Worm (Caenorhabditis elegans) whole organism, L2 larva: ENCODE data around the gene pqn-25.

Experiments used
- R02D3.7 ChIP-seq: fragments of 150-350 bp; optimal IDR thresholded peaks from 2 replicates; lab custom pipeline; 2014; ENCODE audit warnings: missing biosample characterization, missing genetic modification characterization
- Y55F3AM.14 ChIP-seq: fragments of 200-800 bp; sonication (Bioruptor generic); optimal IDR thresholded peaks from 2 replicates; lab custom pipeline; 2018; ENCODE audit warnings: mild to moderate bottlenecking, missing genetic modification characterization, missing compliant biosample characterization
- ZK546.5 ChIP-seq: sonication (generic microtip); optimal IDR thresholded peaks from 2 replicates; lab custom pipeline; 2017; ENCODE audit warnings: missing biosample characterization, missing genetic modification characterization
- alr-1 ChIP-seq: fragments of 150-350 bp; optimal IDR thresholded peaks from 2 replicates; lab custom pipeline; 2014; ENCODE audit warnings: missing biosample characterization, missing genetic modification characterization
- aly-2 ChIP-seq: fragments of 150-350 bp; optimal IDR thresholded peaks from 2 replicates; lab custom pipeline; 2014; ENCODE audit warnings: missing biosample characterization, missing genetic modification characterization
- blmp-1 ChIP-seq: sonication (generic microtip); optimal IDR thresholded peaks from 2 replicates; lab custom pipeline; 2017; ENCODE audit warnings: missing genetic modification characterization, mild to moderate bottlenecking, missing compliant biosample characterization, antibody characterized with exemption, moderate library complexity; ENCODE audit not compliant: insufficient read depth
- ceh-82 ChIP-seq: fragments of 150-350 bp; optimal IDR thresholded peaks from 2 replicates; lab custom pipeline; 2014; ENCODE audit warnings: missing biosample characterization, missing genetic modification characterization
- crh-2 ChIP-seq: sonication (generic microtip); optimal IDR thresholded peaks from 2 replicates; lab custom pipeline; 2017; ENCODE audit warnings: missing biosample characterization, missing genetic modification characterization
- egl-27 ChIP-seq: sonication (generic microtip); optimal IDR thresholded peaks from 3 replicates; lab custom pipeline; 2017; ENCODE audit warnings: missing biosample characterization, missing genetic modification reagents, missing genetic modification characterization
- elt-1 ChIP-seq: fragments of 150-350 bp; optimal IDR thresholded peaks from 2 replicates; lab custom pipeline; 2014; ENCODE audit warnings: missing biosample characterization, missing genetic modification characterization
- elt-3 ChIP-seq: sonication (generic microtip); optimal IDR thresholded peaks from 2 replicates; lab custom pipeline; 2017; ENCODE audit warnings: missing biosample characterization, missing genetic modification characterization
- fos-1 ChIP-seq: fragments of 150-350 bp; optimal IDR thresholded peaks from 2 replicates; lab custom pipeline; 2014; ENCODE audit warnings: missing biosample characterization, missing genetic modification characterization
- gmeb-1 ChIP-seq: fragments of 150-350 bp; optimal IDR thresholded peaks from 2 replicates; lab custom pipeline; 2014; ENCODE audit warnings: missing biosample characterization, missing genetic modification characterization
- lin-39 ChIP-seq: fragments of 150-350 bp; optimal IDR thresholded peaks from 2 replicates; lab custom pipeline; 2014; ENCODE audit warnings: missing biosample characterization, missing genetic modification reagents, missing genetic modification characterization
- lsy-2 ChIP-seq, 2 experiments: fragments of 150-350 bp in 1 of 2; sonication (generic microtip) in 1 of 2; optimal IDR thresholded peaks; 2 replicates each; lab custom pipeline; 2014 to 2017; ENCODE audit warnings: missing biosample characterization in 2 of 2, missing genetic modification characterization in 2 of 2
- mab-5 ChIP-seq: fragments of 150-350 bp; optimal IDR thresholded peaks from 2 replicates; lab custom pipeline; 2014; ENCODE audit warnings: missing biosample characterization, missing genetic modification characterization
- mdl-1 ChIP-seq, 2 experiments: fragments of 150-350 bp in 1 of 2; sonication (generic microtip) in 1 of 2; optimal IDR thresholded peaks; 2 replicates each; lab custom pipeline; 2017; ENCODE audit warnings: missing biosample characterization in 2 of 2, missing genetic modification characterization in 2 of 2
- nhr-12 ChIP-seq: fragments of 150-350 bp; optimal IDR thresholded peaks from 2 replicates; lab custom pipeline; 2014; ENCODE audit warnings: missing biosample characterization, missing genetic modification characterization
- nhr-129 ChIP-seq: fragments of 150-350 bp; optimal IDR thresholded peaks from 2 replicates; lab custom pipeline; 2014; ENCODE audit warnings: missing biosample characterization, missing genetic modification characterization
- nhr-21 ChIP-seq: fragments of 150-350 bp; optimal IDR thresholded peaks from 2 replicates; lab custom pipeline; 2014; ENCODE audit warnings: missing biosample characterization, missing genetic modification characterization
- nhr-237 ChIP-seq: fragments of 150-350 bp; optimal IDR thresholded peaks from 2 replicates; lab custom pipeline; 2014; ENCODE audit warnings: missing biosample characterization, missing genetic modification characterization
- nhr-25 ChIP-seq: fragments of 150-350 bp; sonication (generic microtip); optimal IDR thresholded peaks from 3 replicates; lab custom pipeline; 2014; ENCODE audit warnings: missing biosample characterization, missing genetic modification characterization
- nhr-77 ChIP-seq: fragments of 150-350 bp; optimal IDR thresholded peaks from 2 replicates; lab custom pipeline; 2014; ENCODE audit warnings: missing biosample characterization, missing genetic modification characterization
- peb-1 ChIP-seq: fragments of 150-350 bp; optimal IDR thresholded peaks from 2 replicates; lab custom pipeline; 2014; ENCODE audit warnings: missing biosample characterization, missing genetic modification characterization
- sem-4 ChIP-seq: fragments of 150-350 bp; optimal IDR thresholded peaks from 2 replicates; lab custom pipeline; 2014; ENCODE audit warnings: missing biosample characterization, missing genetic modification reagents, missing genetic modification characterization
- sma-3 ChIP-seq: sonication (generic microtip); optimal IDR thresholded peaks from 2 replicates; lab custom pipeline; 2016; ENCODE audit warnings: missing genetic modification reagents, missing genetic modification characterization, missing compliant biosample characterization
- sma-9 ChIP-seq, 2 experiments: fragments of 150-350 bp in 1 of 2; sonication (generic microtip) in 1 of 2; optimal IDR thresholded peaks; 2 replicates each; lab custom pipeline; 2014 to 2016; ENCODE audit warnings: missing genetic modification characterization in 2 of 2, mild to moderate bottlenecking in 1 of 2, missing biosample characterization in 1 of 2, missing compliant biosample characterization in 1 of 2, missing genetic modification reagents in 1 of 2, moderate library complexity in 1 of 2
- snpc-4 ChIP-seq: fragments of 150-350 bp; optimal IDR thresholded peaks from 2 replicates; lab custom pipeline; 2014; ENCODE audit warnings: missing biosample characterization, missing genetic modification characterization
- unc-39 ChIP-seq: fragments of 150-350 bp; optimal IDR thresholded peaks from 2 replicates; lab custom pipeline; 2014; ENCODE audit warnings: missing biosample characterization, missing genetic modification characterization
- unc-62 ChIP-seq: fragments of 150-350 bp; optimal IDR thresholded peaks from 2 replicates; lab custom pipeline; 2014; ENCODE audit warnings: missing biosample characterization, missing genetic modification reagents, missing genetic modification characterization
- zag-1 ChIP-seq: fragments of 150-350 bp; optimal IDR thresholded peaks from 2 replicates; lab custom pipeline; 2014; ENCODE audit warnings: missing biosample characterization, missing genetic modification characterization
- ztf-11 ChIP-seq: sonication (generic microtip); optimal IDR thresholded peaks from 2 replicates; lab custom pipeline; 2017; ENCODE audit warnings: missing biosample characterization, missing genetic modification characterization
- ztf-4 ChIP-seq: fragments of 150-350 bp; optimal IDR thresholded peaks from 2 replicates; lab custom pipeline; 2014; ENCODE audit warnings: missing biosample characterization, missing genetic modification characterization

The pqn-25 gene

ce11 chrIII:5479493-5480167, 32.8 kb downstream of the pqn-25 start:
- TF ChIP-seq nhr-77 (tag; lab: Kevin White, UChicago) (no peak), egl-27 (tag; lab: Kevin White, UChicago) (no peak), zag-1 (tag; lab: Kevin White, UChicago) (no peak), crh-2 (no peak), unc-39 (tag; lab: Kevin White, UChicago) (no peak), unc-62 (GFP tag; lab: Kevin White, UChicago) (no peak), sma-9 (GFP tag; optimal IDR thresholded peaks at IDR 0.05; lab: Kevin White, UChicago) (no peak), sma-9 (tag; optimal IDR thresholded peaks at IDR 0.05; lab: Kevin White, UChicago) (no peak), alr-1 (tag; lab: Kevin White, UChicago) (no peak)

ce11 chrIII:5478824-5479368, 33.5 kb downstream of the pqn-25 start, which contains the start of the genes R02F2.6 and R02F2.5:
TSS of gene R02F2.6 (minus strand) at chrIII:5478924.
TSS of gene R02F2.5 (plus strand) at chrIII:5479318.
- TF ChIP-seq mdl-1 (tag; optimal IDR thresholded peaks at IDR 0.05; lab: Kevin White, UChicago) (no peak), gmeb-1 (tag; lab: Kevin White, UChicago) (no peak), zag-1 (tag; lab: Kevin White, UChicago) (no peak), ZK546.5 (tag; lab: Kevin White, UChicago) (no peak)

ce11 chrIII:5478011-5478410, 34.4 kb downstream of the pqn-25 start, which contains the start of gene R02F2.10:
TSS of gene R02F2.10 (plus strand) at chrIII:5478311.
- TF ChIP-seq ceh-82 (tag; lab: Kevin White, UChicago) (no peak), aly-2 (tag; lab: Kevin White, UChicago) (no peak), R02D3.7 (tag; lab: Kevin White, UChicago) (no peak), elt-1 (no peak), lin-39 (tag; lab: Kevin White, UChicago) (no peak), blmp-1 (no peak), nhr-77 (tag; lab: Kevin White, UChicago) (no peak), unc-62 (GFP tag; lab: Kevin White, UChicago) (no peak), sma-3 (GFP tag; lab: Kevin White, UChicago) (no peak), elt-3 (tag; lab: Kevin White, UChicago) (no peak), sem-4 (tag; lab: Kevin White, UChicago) (no peak), ztf-4 (no peak), Y55F3AM.14 (GFP tag; lab: Kevin White, UChicago) (no peak), nhr-129 (no peak)
- TF ChIP-seq, all 48 proteins: peak for 0

- no peak for TF ChIP-seq nhr-12
- TF ChIP-seq ztf-11 (tag; lab: Kevin White, UChicago) = no peak
- TF ChIP-seq mdl-1 (tag; optimal IDR thresholded peaks at IDR 0.05; lab: Kevin White, UChicago) = no peak
- TF ChIP-seq nhr-77 (tag; lab: Kevin White, UChicago) = no peak
- no peak for TF ChIP-seq nhr-25 (tag; lab: Kevin White, UChicago)
- TF ChIP-seq snpc-4 (tag; lab: Kevin White, UChicago) = no peak
Measured at ce11 chrIII:5474176-5474575, 38.2 kb downstream of the pqn-25 start, which contains the start of gene lon-1. TSS of gene lon-1 (plus strand) at chrIII:5474476.

- TF ChIP-seq snpc-4 (tag; lab: Kevin White, UChicago) (no peak), sma-9 (GFP tag; optimal IDR thresholded peaks at IDR 0.05; lab: Kevin White, UChicago) (peak; percentile 80), sma-9 (tag; optimal IDR thresholded peaks at IDR 0.05; lab: Kevin White, UChicago) (no peak), nhr-237 (tag; lab: Kevin White, UChicago) (no peak), unc-39 (tag; lab: Kevin White, UChicago) (no peak), peb-1 (tag; lab: Kevin White, UChicago) (no peak), nhr-21 (tag; lab: Kevin White, UChicago) (peak; percentile 54), lsy-2 (tag; optimal IDR thresholded peaks at IDR 0.05; lab: Kevin White, UChicago) (peak in 1 of 2 experiments; percentile 2), mab-5 (tag; lab: Kevin White, UChicago) (no peak), egl-27 (tag; lab: Kevin White, UChicago) (peak; percentile 68), gmeb-1 (tag; lab: Kevin White, UChicago) (peak; percentile 35), fos-1 (peak; percentile 14), blmp-1 (peak; percentile 27), aly-2 (tag; lab: Kevin White, UChicago) (no peak), sma-3 (GFP tag; lab: Kevin White, UChicago) (peak; percentile 97)
Measured at ce11 chrIII:5472693-5473092, 39.7 kb downstream of the pqn-25 start.
